Fruit fly (Drosophila melanogaster) whole organism, embryonic: ENCODE data around the gene Gr93d.

ENCODE experiments used
- Blimp-1 ChIP-seq: fragments of 200-800 bp; sonication (Bioruptor generic); optimal IDR thresholded peaks from 3 replicates; lab custom pipeline; 2018; ENCODE audit warnings: missing biosample characterization, missing genetic modification characterization, mild to moderate bottlenecking, moderate library complexity, missing genetic modification reagents
- Bteb2 ChIP-seq: fragments of 200-800 bp; sonication (Bioruptor generic); optimal IDR thresholded peaks from 2 replicates; lab custom pipeline; 2016; ENCODE audit warnings: missing biosample characterization, missing genetic modification characterization
- CG11695 ChIP-seq: fragments of 200-800 bp; sonication (Bioruptor generic); IDR thresholded peaks from 3 replicates; pipeline ENCODE4 v1.3.6; 2022; ENCODE audit warnings: missing biosample characterization, missing genetic modification characterization
- CG13123 ChIP-seq: fragments of 200-800 bp; sonication (Bioruptor generic); optimal IDR thresholded peaks from 2 replicates; lab custom pipeline; 2016; ENCODE audit warnings: missing biosample characterization, missing genetic modification characterization
- CG14441 ChIP-seq: fragments of 200-800 bp; sonication (Bioruptor generic); IDR thresholded peaks from 2 replicates; pipeline ENCODE4 v1.3.6; 2022; ENCODE audit warnings: missing biosample characterization, missing genetic modification characterization
- CG14710 ChIP-seq: fragments of 200-800 bp; sonication (Bioruptor generic); optimal IDR thresholded peaks from 3 replicates; lab custom pipeline; 2019; ENCODE audit warnings: missing biosample characterization, mild to moderate bottlenecking, missing genetic modification characterization, moderate library complexity
- CG15479 ChIP-seq: fragments of 200-800 bp; sonication (Bioruptor generic); optimal IDR thresholded peaks from 3 replicates; lab custom pipeline; 2019; ENCODE audit warnings: missing biosample characterization, mild to moderate bottlenecking, missing genetic modification characterization, moderate library complexity
- CG17802 ChIP-seq: fragments of 200-800 bp; sonication (Bioruptor generic); optimal IDR thresholded peaks from 2 replicates; lab custom pipeline; 2018; ENCODE audit warnings: missing biosample characterization, mild to moderate bottlenecking, missing genetic modification characterization, moderate library complexity
- CG30020 ChIP-seq: fragments of 200-800 bp; optimal IDR thresholded peaks from 2 replicates; lab custom pipeline; 2019; ENCODE audit warnings: missing biosample characterization, mild to moderate bottlenecking, missing genetic modification characterization, moderate library complexity
- CG30403 ChIP-seq: fragments of 200-800 bp; sonication (Bioruptor generic); optimal IDR thresholded peaks from 3 replicates; lab custom pipeline; 2016; ENCODE audit warnings: missing biosample characterization, missing genetic modification characterization
- CG31224 ChIP-seq: fragments of 200-800 bp; sonication (Bioruptor generic); IDR thresholded peaks from 2 replicates; pipeline ENCODE4 v1.3.6; 2022; ENCODE audit warnings: missing biosample characterization, missing genetic modification characterization
- CG3163 ChIP-seq: fragments of 200-800 bp; sonication (Bioruptor generic); optimal IDR thresholded peaks from 3 replicates; lab custom pipeline; 2016; ENCODE audit warnings: missing biosample characterization, missing genetic modification characterization
- CG32772 ChIP-seq: fragments of 200-800 bp; sonication (Bioruptor generic); IDR thresholded peaks from 2 replicates; pipeline ENCODE4 v1.3.6; 2022; ENCODE audit warnings: missing biosample characterization, missing genetic modification characterization
- CG4854 ChIP-seq: fragments of 200-800 bp; sonication (Bioruptor generic); optimal IDR thresholded peaks from 2 replicates; lab custom pipeline; 2016; ENCODE audit warnings: missing biosample characterization, missing genetic modification characterization, inconsistent platforms
- CG6175 ChIP-seq: fragments of 200-800 bp; sonication (Bioruptor generic); IDR thresholded peaks from 3 replicates; pipeline ENCODE4 v1.3.6; 2022; ENCODE audit warnings: missing biosample characterization, missing genetic modification characterization
- CG6765 ChIP-seq: fragments of 200-800 bp; sonication (Bioruptor generic); optimal IDR thresholded peaks from 3 replicates; lab custom pipeline; 2017; ENCODE audit warnings: missing biosample characterization, mild to moderate bottlenecking, missing genetic modification characterization
- CG7357 ChIP-seq: fragments of 200-800 bp; sonication (Bioruptor generic); IDR thresholded peaks from 3 replicates; pipeline ENCODE4 v1.3.6; 2022; ENCODE audit warnings: missing biosample characterization, missing genetic modification characterization
- CG9797 ChIP-seq: fragments of 200-800 bp; sonication (Bioruptor generic); optimal IDR thresholded peaks from 3 replicates; lab custom pipeline; 2018; ENCODE audit warnings: missing biosample characterization, mild to moderate bottlenecking, missing genetic modification characterization
- Doc2 ChIP-seq: fragments of 200-800 bp; sonication (Bioruptor generic); IDR thresholded peaks from 2 replicates; pipeline ENCODE4 v1.3.6; 2022; ENCODE audit warnings: missing biosample characterization, missing genetic modification characterization
- Hr3 ChIP-seq: fragments of 200-800 bp; sonication (Bioruptor generic); optimal IDR thresholded peaks from 3 replicates; lab custom pipeline; 2016; ENCODE audit warnings: missing biosample characterization, missing genetic modification characterization
- Rx ChIP-seq: fragments of 200-800 bp; sonication (Bioruptor generic); IDR thresholded peaks from 2 replicates; pipeline ENCODE4 v1.3.6; 2022; ENCODE audit warnings: missing biosample characterization, missing genetic modification characterization
- Side ChIP-seq: fragments of 200-800 bp; sonication (Bioruptor generic); optimal IDR thresholded peaks from 2 replicates; lab custom pipeline; 2016; ENCODE audit warnings: missing biosample characterization, missing genetic modification characterization
- Ssrp ChIP-seq: fragments of 200-800 bp; sonication (Bioruptor generic); optimal IDR thresholded peaks from 2 replicates; lab custom pipeline; 2018; ENCODE audit warnings: missing biosample characterization, mild to moderate bottlenecking, missing genetic modification characterization, moderate library complexity
- Stat92E ChIP-seq, 3 experiments: fragments of >200 bp in 2 of 3; fragments of 200-800 bp in 1 of 3; sonication (Bioruptor generic) in 1 of 3; optimal IDR thresholded peaks; 2 replicates each; lab custom pipeline; 2017 to 2019; ENCODE audit warnings: missing biosample characterization in 3 of 3, missing genetic modification characterization in 3 of 3, mild to moderate bottlenecking in 1 of 3, moderate library complexity in 1 of 3
- YL-1 ChIP-seq: fragments of 200-800 bp; sonication (Bioruptor generic); optimal IDR thresholded peaks from 3 replicates; lab custom pipeline; 2017; ENCODE audit warnings: missing biosample characterization, mild to moderate bottlenecking, missing genetic modification characterization
- ac ChIP-seq: fragments of 200-800 bp; sonication (Bioruptor generic); optimal IDR thresholded peaks from 3 replicates; lab custom pipeline; 2017; ENCODE audit warnings: missing biosample characterization, mild to moderate bottlenecking, missing genetic modification characterization
- aop ChIP-seq: fragments of 200-800 bp; sonication (Bioruptor generic); IDR thresholded peaks from 2 replicates; pipeline ENCODE4 v1.3.6; 2022; ENCODE audit warnings: missing biosample characterization, missing genetic modification characterization
- ap ChIP-seq: fragments of 200-800 bp; sonication (Bioruptor generic); IDR thresholded peaks from 2 replicates; pipeline ENCODE4 v1.3.6; 2022; ENCODE audit warnings: missing biosample characterization, missing genetic modification characterization
- bbx ChIP-seq: fragments of 200-800 bp; sonication (Bioruptor generic); IDR thresholded peaks from 2 replicates; pipeline ENCODE4 v1.3.6; 2022; ENCODE audit warnings: missing biosample characterization, missing genetic modification characterization; ENCODE audit not compliant: partially characterized antibody
- crc ChIP-seq: fragments of 200-800 bp; sonication (Bioruptor generic); optimal IDR thresholded peaks from 2 replicates; lab custom pipeline; 2016; ENCODE audit warnings: missing biosample characterization, missing genetic modification characterization
- eve ChIP-seq, 2 experiments: fragments of >200 bp; optimal IDR thresholded peaks; 2 replicates each; lab custom pipeline; 2017; ENCODE audit warnings: missing biosample characterization in 2 of 2, missing genetic modification characterization in 2 of 2
- gem ChIP-seq: fragments of 200-800 bp; sonication (Bioruptor generic); optimal IDR thresholded peaks from 2 replicates; lab custom pipeline; 2019; ENCODE audit warnings: missing biosample characterization, mild to moderate bottlenecking, missing genetic modification characterization, moderate library complexity
- gsb ChIP-seq: fragments of 200-800 bp; sonication (Bioruptor generic); IDR thresholded peaks from 2 replicates; pipeline ENCODE4 v1.3.6; 2022; ENCODE audit warnings: missing biosample characterization, missing genetic modification characterization
- lab ChIP-seq: fragments of 200-800 bp; sonication (Bioruptor generic); optimal IDR thresholded peaks from 3 replicates; lab custom pipeline; 2017; ENCODE audit warnings: missing biosample characterization, missing genetic modification characterization, mild to moderate bottlenecking, moderate library complexity, missing genetic modification reagents
- lbe ChIP-seq: fragments of 200-800 bp; sonication (Bioruptor generic); optimal IDR thresholded peaks from 2 replicates; lab custom pipeline; 2016; ENCODE audit warnings: missing biosample characterization, mild to moderate bottlenecking, missing genetic modification characterization
- maf-S ChIP-seq: fragments of 200-800 bp; sonication (Bioruptor generic); optimal IDR thresholded peaks from 2 replicates; lab custom pipeline; 2016; ENCODE audit warnings: missing biosample characterization, missing genetic modification characterization
- nmo ChIP-seq: fragments of 200-800 bp; sonication (Bioruptor generic); optimal IDR thresholded peaks from 2 replicates; lab custom pipeline; 2018; ENCODE audit warnings: missing biosample characterization, mild to moderate bottlenecking, missing genetic modification characterization, moderate library complexity
- pros ChIP-seq: fragments of 200-800 bp; sonication (Bioruptor generic); optimal IDR thresholded peaks from 3 replicates; lab custom pipeline; 2019; ENCODE audit warnings: missing biosample characterization, mild to moderate bottlenecking, missing genetic modification characterization, moderate library complexity
- psq ChIP-seq: fragments of 200-800 bp; sonication (Bioruptor generic); optimal IDR thresholded peaks from 2 replicates; lab custom pipeline; 2017; ENCODE audit warnings: missing biosample characterization, missing genetic modification characterization
- ro ChIP-seq: fragments of 200-800 bp; sonication (Bioruptor generic); IDR thresholded peaks from 2 replicates; pipeline ENCODE4 v1.3.6; 2022; ENCODE audit warnings: missing biosample characterization, missing genetic modification characterization
- sc ChIP-seq, 3 experiments: fragments of >200 bp in 2 of 3; fragments of 200-800 bp in 1 of 3; sonication (Bioruptor generic) in 1 of 3; optimal IDR thresholded peaks; 2 replicates in 2 of 3; 3 replicates in 1 of 3; lab custom pipeline; 2017; ENCODE audit warnings: mild to moderate bottlenecking in 1 of 3, missing biosample characterization in 1 of 3, missing genetic modification characterization in 1 of 3, missing genetic modification reagents in 1 of 3
- schlank ChIP-seq: fragments of 200-800 bp; sonication (Bioruptor generic); optimal IDR thresholded peaks from 2 replicates; lab custom pipeline; 2018; ENCODE audit warnings: missing biosample characterization, mild to moderate bottlenecking, missing genetic modification characterization
- stwl ChIP-seq: fragments of 200-800 bp; sonication (Bioruptor generic); optimal IDR thresholded peaks from 3 replicates; lab custom pipeline; 2018; ENCODE audit warnings: missing biosample characterization, mild to moderate bottlenecking, missing genetic modification characterization, moderate library complexity
- zen2 ChIP-seq: fragments of 200-800 bp; sonication (Bioruptor generic); IDR thresholded peaks from 3 replicates; pipeline ENCODE4 v1.3.6; 2022; ENCODE audit warnings: missing biosample characterization, missing genetic modification characterization; ENCODE audit not compliant: partially characterized antibody
- zf30C ChIP-seq: fragments of 200-800 bp; sonication (Bioruptor generic); optimal IDR thresholded peaks from 3 replicates; lab custom pipeline; 2018; ENCODE audit warnings: missing biosample characterization, mild to moderate bottlenecking, missing genetic modification characterization
- zfh2 ChIP-seq: fragments of 200-800 bp; sonication (Bioruptor generic); optimal IDR thresholded peaks from 2 replicates; lab custom pipeline; 2016; ENCODE audit warnings: missing biosample characterization, missing genetic modification characterization

Gr93d gene

DNA sequence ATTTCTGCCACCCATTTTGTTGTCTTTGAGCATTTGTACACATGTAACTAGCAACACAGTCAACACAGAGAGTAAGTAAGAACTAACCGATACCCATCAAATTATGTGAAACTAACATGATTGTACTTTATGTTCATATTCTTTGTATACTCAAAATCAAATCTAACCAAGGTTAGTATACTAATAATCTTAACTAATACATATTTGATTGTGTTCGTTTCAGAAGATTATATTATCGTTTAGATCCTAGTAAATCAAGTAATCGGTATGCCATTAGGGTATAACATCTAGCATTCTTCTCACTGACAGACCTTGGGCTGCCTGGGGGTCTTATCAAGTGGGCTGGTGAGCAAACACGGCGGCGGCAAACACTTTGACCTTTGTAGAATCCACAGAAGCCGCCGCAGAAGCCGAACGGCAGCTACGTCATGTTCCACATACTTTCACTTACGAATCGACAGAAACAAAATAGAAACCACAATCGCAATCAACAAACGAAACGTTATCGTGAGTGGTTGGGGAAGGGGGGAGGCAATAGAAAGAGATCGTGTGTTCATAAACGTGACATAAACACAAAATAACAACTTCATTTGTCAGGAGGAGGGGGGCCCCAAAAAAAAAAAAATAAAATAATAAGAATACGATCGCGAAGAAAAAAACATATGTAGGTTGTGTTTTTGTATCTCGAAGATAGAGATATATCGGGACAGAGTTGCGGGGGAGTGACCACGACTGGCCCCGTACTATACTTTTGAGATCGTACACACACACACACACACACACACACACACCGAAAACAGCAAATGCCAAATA lies 10.9 kb downstream of the Gr93d start (continued):
- TF ChIP-seq CG11695 (GFP tag; lab: Robert Waterston, UW) (0 out of 3 replicates have a peak, but pooled peaks have one; percentile 6), sc (optimal IDR thresholded peaks at IDR 0.05; lab: Kevin White, UChicago) (no peak), sc (GFP tag; optimal IDR thresholded peaks at IDR 0.05; lab: Kevin White, UChicago) (peak; percentile 16), zen2 (GFP tag; lab: Robert Waterston, UW) (no peak), CG17802 (tag; lab: Kevin White, UChicago) (no peak), ro (GFP tag; lab: Robert Waterston, UW) (no peak), ac (GFP tag; lab: Kevin White, UChicago) (no peak), CG6175 (GFP tag; lab: Robert Waterston, UW) (no peak), CG6765 (GFP tag; lab: Kevin White, UChicago) (no peak), bbx (GFP tag; lab: Robert Waterston, UW) (no peak), pros (GFP tag; lab: Kevin White, UChicago) (no peak), stwl (tag; lab: Kevin White, UChicago) (no peak), CG15479 (GFP tag; lab: Kevin White, UChicago) (no peak), eve (GFP tag; optimal IDR thresholded peaks at IDR 0.05; lab: Kevin White, UChicago) (no peak), CG9797 (GFP tag; lab: Kevin White, UChicago) (no peak), gsb (GFP tag; lab: Robert Waterston, UW) (no peak), aop (GFP tag; lab: Robert Waterston, UW) (no peak), CG31224 (GFP tag; lab: Robert Waterston, UW) (no peak), CG13123 (GFP tag; lab: Kevin White, UChicago) (no peak), Stat92E (GFP tag; optimal IDR thresholded peaks at IDR 0.05; lab: Kevin White, UChicago) (no peak), Rx (GFP tag; lab: Robert Waterston, UW) (no peak), ap (GFP tag; lab: Robert Waterston, UW) (no peak), zfh2 (GFP tag; lab: Kevin White, UChicago) (no peak), psq (no peak), lbe (GFP tag; lab: Kevin White, UChicago) (no peak), Doc2 (GFP tag; lab: Robert Waterston, UW) (no peak), nmo (GFP tag; lab: Kevin White, UChicago) (peak; percentile 14), crc (GFP tag; lab: Kevin White, UChicago) (no peak)
- TF ChIP-seq, all 482 proteins: peak for 67

dm6 chr3R:21834234-21835070 lies 12.0 kb downstream of the Gr93d start:
- peak; percentile 71 for TF ChIP-seq gem (tag; lab: Kevin White, UChicago)
- no peak for TF ChIP-seq CG30020
- TF ChIP-seq YL-1 (GFP tag; lab: Kevin White, UChicago) = no peak
- 0 out of 3 replicates have a peak, but pooled peaks have one; percentile 8 for TF ChIP-seq CG7357 (GFP tag; lab: Robert Waterston, UW)
- no peak for TF ChIP-seq zf30C (GFP tag; lab: Kevin White, UChicago)
- no peak for TF ChIP-seq schlank (tag; lab: Kevin White, UChicago)
- peak; percentile 24 for TF ChIP-seq Hr3
- TF ChIP-seq maf-S (GFP tag; lab: Kevin White, UChicago) = no peak
- TF ChIP-seq CG3163 (GFP tag; lab: Kevin White, UChicago) = no peak
- peak; percentile 55 for TF ChIP-seq Ssrp
- TF ChIP-seq CG4854 (GFP tag; lab: Kevin White, UChicago) = no peak
- peak; percentile 5 for TF ChIP-seq CG30403 (GFP tag; lab: Kevin White, UChicago)
- no peak for TF ChIP-seq Side (GFP tag; lab: Kevin White, UChicago)
- peak; percentile 10 for TF ChIP-seq lab (GFP tag; lab: Kevin White, UChicago)
- TF ChIP-seq CG32772 = peak; percentile 47
- peak; percentile 27 for TF ChIP-seq Blimp-1
- TF ChIP-seq CG14710 (tag; lab: Kevin White, UChicago) = peak; percentile 2
- no peak for TF ChIP-seq Bteb2 (GFP tag; lab: Kevin White, UChicago)
- TF ChIP-seq CG14441 (GFP tag; lab: Robert Waterston, UW) = no peak
